Worm (Caenorhabditis elegans) whole organism, L4 larva: ENCODE measurements around the gene ZK632.4.

Experiments used
- Y5F2A.4 ChIP-seq: fragments of 200-800 bp; sonication (Bioruptor generic); optimal IDR thresholded peaks from 2 replicates; lab custom pipeline; 2018; ENCODE audit warnings: mild to moderate bottlenecking, missing genetic modification characterization, missing compliant biosample characterization
- ceh-82 ChIP-seq: sonication (generic microtip); optimal IDR thresholded peaks from 2 replicates; lab custom pipeline; 2017; ENCODE audit warnings: missing biosample characterization, missing genetic modification characterization
- ctbp-1 ChIP-seq: fragments of 200-800 bp; sonication (Bioruptor generic); IDR thresholded peaks from 2 replicates; pipeline ENCODE4 v1.3.6; 2022; ENCODE audit warnings: missing genetic modification reagents, missing genetic modification characterization, missing compliant biosample characterization
- egl-27 ChIP-seq: sonication (generic microtip); optimal IDR thresholded peaks from 3 replicates; lab custom pipeline; 2017; ENCODE audit warnings: missing biosample characterization, missing genetic modification reagents, missing genetic modification characterization
- gei-8 ChIP-seq: fragments of 200-800 bp; sonication (Bioruptor generic); optimal IDR thresholded peaks from 2 replicates; lab custom pipeline; 2018; ENCODE audit warnings: mild to moderate bottlenecking, missing genetic modification characterization, missing compliant biosample characterization
- lin-39 ChIP-seq: fragments of 150-350 bp; optimal IDR thresholded peaks from 2 replicates; lab custom pipeline; 2014; ENCODE audit warnings: missing biosample characterization, missing genetic modification reagents, missing genetic modification characterization
- nhr-11 ChIP-seq: fragments of 150-350 bp; optimal IDR thresholded peaks from 2 replicates; lab custom pipeline; 2014; ENCODE audit warnings: missing biosample characterization, missing genetic modification characterization
- nhr-77 ChIP-seq: fragments of 150-350 bp; optimal IDR thresholded peaks from 2 replicates; lab custom pipeline; 2014; ENCODE audit warnings: missing biosample characterization, missing genetic modification characterization
- snpc-4 ChIP-seq: fragments of 150-350 bp; optimal IDR thresholded peaks from 2 replicates; lab custom pipeline; 2014; ENCODE audit warnings: missing biosample characterization, missing genetic modification characterization
- spr-3 ChIP-seq: fragments of 200-800 bp; sonication (Bioruptor generic); optimal IDR thresholded peaks from 2 replicates; lab custom pipeline; 2018; ENCODE audit warnings: mild to moderate bottlenecking, missing genetic modification characterization, missing compliant biosample characterization

- TF ChIP-seq egl-27 (tag; lab: Kevin White, UChicago) = no peak
- no peak for TF ChIP-seq ceh-82 (tag; lab: Kevin White, UChicago)
- peak; percentile 55 for TF ChIP-seq nhr-77 (tag; lab: Kevin White, UChicago)
- no peak for TF ChIP-seq Y5F2A.4 (GFP tag; lab: Kevin White, UChicago)
- no peak for TF ChIP-seq gei-8 (GFP tag; lab: Kevin White, UChicago)
- TF ChIP-seq ctbp-1 (GFP tag; lab: Robert Waterston, UW) = no peak
- TF ChIP-seq nhr-11 (tag; lab: Kevin White, UChicago) = peak; percentile 27
- TF ChIP-seq spr-3 = no peak
- TF ChIP-seq snpc-4 (tag; lab: Kevin White, UChicago) = no peak
- TF ChIP-seq lin-39 (tag; lab: Kevin White, UChicago) = no peak
These were observed 18.8 kb upstream of the ZK632.4 start for ce11 chrIII:9826005-9826404.
